Worm (Caenorhabditis elegans) whole organism, midembryonic: Measurements from ENCODE around the gene C36E8.4.
A peak's percentile ranks its signal among the peaks of the same experiment; 100 is the strongest.

ENCODE experiments used
- T22C8.4 ChIP-seq: fragments of 200-800 bp; sonication (Bioruptor generic); IDR thresholded peaks from 2 replicates; pipeline ENCODE4 v1.3.6; 2022; ENCODE audit warnings: missing genetic modification characterization, missing compliant biosample characterization
- cog-1 ChIP-seq: sonication (generic microtip); optimal IDR thresholded peaks from 2 replicates; lab custom pipeline; 2016; ENCODE audit warnings: missing genetic modification characterization, missing compliant biosample characterization
- flt-1 ChIP-seq: fragments of 200-800 bp; sonication (Bioruptor generic); IDR thresholded peaks from 2 replicates; pipeline ENCODE4 v1.3.6; 2022; ENCODE audit warnings: missing genetic modification characterization, missing compliant biosample characterization
- klf-2 ChIP-seq: fragments of 200-800 bp; sonication (Bioruptor generic); conservative IDR thresholded peaks from 2 replicates; pipeline ENCODE4 v1.3.6; 2022; ENCODE audit warnings: missing genetic modification reagents, missing genetic modification characterization, missing compliant biosample characterization
- med-1 ChIP-seq: sonication (generic microtip); optimal IDR thresholded peaks from 2 replicates; lab custom pipeline; 2017; ENCODE audit warnings: missing genetic modification characterization, mild to moderate bottlenecking, missing compliant biosample characterization, antibody characterized with exemption, missing genetic modification reagents; ENCODE audit not compliant: insufficient read depth
- ref-1 ChIP-seq: fragments of 200-800 bp; sonication (Bioruptor generic); conservative IDR thresholded peaks from 2 replicates; pipeline ENCODE4 v1.3.6; 2022; ENCODE audit warnings: missing genetic modification reagents, missing genetic modification characterization, missing compliant biosample characterization
- tab-1 ChIP-seq: fragments of 200-800 bp; sonication (Bioruptor generic); IDR thresholded peaks from 2 replicates; pipeline ENCODE4 v1.3.6; 2022; ENCODE audit warnings: missing genetic modification characterization, missing compliant biosample characterization
- ztf-23 ChIP-seq: fragments of 200-800 bp; sonication (Bioruptor generic); IDR thresholded peaks from 2 replicates; pipeline ENCODE4 v1.3.6; 2022; ENCODE audit warnings: missing genetic modification reagents, missing genetic modification characterization, missing compliant biosample characterization
- ztf-29 ChIP-seq: fragments of 200-800 bp; sonication (Bioruptor generic); IDR thresholded peaks from 2 replicates; pipeline ENCODE4 v1.3.6; 2022; ENCODE audit warnings: missing genetic modification reagents, missing genetic modification characterization, missing compliant biosample characterization

C36E8.4 gene

DNA sequence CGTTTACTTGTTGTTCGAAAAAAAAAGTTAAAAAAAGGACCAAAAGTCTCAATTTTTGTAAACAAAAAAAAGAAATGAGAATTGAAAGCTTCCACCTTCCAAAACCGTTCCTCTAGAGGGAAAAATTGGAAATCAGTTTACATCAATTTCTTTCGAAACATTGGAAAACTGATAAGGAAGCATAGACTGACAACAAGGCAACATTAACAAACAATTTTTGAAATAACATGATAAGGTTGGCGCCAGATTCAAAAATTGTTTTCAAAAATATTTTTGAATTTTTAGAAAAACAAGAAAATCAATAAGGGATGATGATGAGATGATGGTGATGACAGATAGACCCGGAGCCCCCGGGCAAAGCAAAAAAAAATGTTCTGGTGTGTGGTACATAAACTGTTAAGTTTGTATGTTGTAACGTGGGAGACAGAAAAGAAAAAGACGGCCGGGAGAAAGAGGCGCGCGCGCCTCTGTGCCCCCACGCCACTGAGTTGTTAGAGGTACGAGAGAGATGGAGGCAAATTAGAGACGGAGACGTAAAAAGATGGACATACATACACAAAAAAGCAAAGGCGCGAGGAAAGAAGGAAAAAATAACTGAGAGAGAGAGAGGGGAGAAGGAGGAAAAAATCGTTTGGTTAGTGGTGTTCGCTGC lies 32.0 kb upstream of the C36E8.4 start:
- TF ChIP-seq klf-2 (GFP tag; lab: Robert Waterston, UW) (no peak), flt-1 (GFP tag; lab: Robert Waterston, UW) (no peak), med-1 (GFP tag; lab: Kevin White, UChicago) (no peak), ztf-23 (no peak), ref-1 (GFP tag; lab: Robert Waterston, UW) (no peak), tab-1 (GFP tag; lab: Robert Waterston, UW) (no peak), T22C8.4 (GFP tag; lab: Robert Waterston, UW) (no peak), ztf-29 (GFP tag; lab: Robert Waterston, UW) (no peak), cog-1 (tag; lab: Kevin White, UChicago) (no peak)

DNA sequence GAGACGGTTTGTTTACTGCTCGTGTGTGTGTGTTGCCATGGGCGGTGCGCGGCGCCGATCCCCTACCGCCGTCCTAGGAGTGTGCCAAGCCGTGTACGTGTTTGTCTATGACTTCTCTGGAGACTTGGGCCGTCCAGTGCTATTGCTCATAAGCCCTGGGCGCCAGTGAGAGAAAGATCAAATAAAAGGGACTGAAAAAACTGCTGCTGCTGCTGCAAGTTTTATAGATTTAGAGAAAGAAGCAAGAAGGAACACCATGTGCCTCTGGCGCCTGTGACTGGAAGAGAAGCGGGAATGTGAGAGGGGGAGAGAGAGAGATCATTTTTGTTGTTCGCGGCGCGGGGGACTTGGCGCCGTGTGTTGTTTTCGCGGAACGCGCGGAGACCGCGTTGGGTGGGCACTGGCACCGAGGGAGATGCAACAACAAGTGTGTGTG lies 28.1 kb upstream of the C36E8.4 start:
- TF ChIP-seq ztf-23 = no peak

DNA sequence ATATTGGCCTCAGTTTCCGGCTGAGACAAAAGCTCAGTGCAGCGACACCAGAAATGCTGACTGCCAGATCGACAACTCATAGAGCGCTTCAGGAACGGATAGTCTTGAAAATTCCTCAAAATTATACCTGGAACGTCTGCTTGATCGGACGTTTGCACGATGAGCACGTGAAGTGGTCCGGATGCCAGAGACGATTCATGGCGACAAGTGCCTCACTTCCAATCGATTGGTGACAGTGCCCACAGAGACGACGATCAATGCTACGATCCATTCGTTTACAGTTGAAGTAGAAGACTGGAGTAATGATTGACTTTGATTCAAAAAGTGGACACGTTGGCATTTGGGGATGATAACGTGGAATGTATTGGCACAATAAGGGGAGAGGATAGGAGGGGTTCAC lies 25.8 kb upstream of the C36E8.4 start, which contains the start of gene Y1A5A.1:
Gene Y1A5A.1 (minus strand): TSS at position 294 of the 400 bp plus-strand sequence.
- TF ChIP-seq ref-1 (GFP tag; lab: Robert Waterston, UW) (no peak), tab-1 (GFP tag; lab: Robert Waterston, UW) (no peak), med-1 (GFP tag; lab: Kevin White, UChicago) (no peak)

DNA sequence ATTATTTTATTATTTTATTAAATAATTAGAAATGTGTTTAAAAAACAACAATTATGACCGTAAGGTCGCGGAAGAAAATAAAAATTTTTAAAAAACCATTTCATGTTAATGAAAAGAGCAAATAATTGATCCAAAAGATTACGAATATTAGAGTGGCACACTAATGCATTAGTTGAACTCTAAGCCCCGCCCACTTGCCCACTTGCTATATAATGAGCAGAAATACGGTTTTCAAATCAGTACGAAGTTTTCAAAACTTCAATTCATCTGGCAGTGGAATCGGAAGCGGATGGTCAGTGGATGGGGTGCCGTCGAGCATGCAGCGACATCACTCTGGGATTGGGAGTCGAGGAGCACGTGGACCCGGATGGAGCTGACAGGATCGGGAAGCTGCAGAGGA lies 24.4 kb upstream of the C36E8.4 start, which contains the start of gene C36E8.6:
Gene C36E8.6 (plus strand): TSS at position 301 of the 400 bp plus-strand sequence.
- TF ChIP-seq klf-2 (GFP tag; lab: Robert Waterston, UW) (no peak), ref-1 (GFP tag; lab: Robert Waterston, UW) (no peak), med-1 (GFP tag; lab: Kevin White, UChicago) (no peak), tab-1 (GFP tag; lab: Robert Waterston, UW) (no peak), cog-1 (tag; lab: Kevin White, UChicago) (no peak), T22C8.4 (GFP tag; lab: Robert Waterston, UW) (no peak), flt-1 (GFP tag; lab: Robert Waterston, UW) (no peak), ztf-23 (no peak), ztf-29 (GFP tag; lab: Robert Waterston, UW) (no peak)

DNA sequence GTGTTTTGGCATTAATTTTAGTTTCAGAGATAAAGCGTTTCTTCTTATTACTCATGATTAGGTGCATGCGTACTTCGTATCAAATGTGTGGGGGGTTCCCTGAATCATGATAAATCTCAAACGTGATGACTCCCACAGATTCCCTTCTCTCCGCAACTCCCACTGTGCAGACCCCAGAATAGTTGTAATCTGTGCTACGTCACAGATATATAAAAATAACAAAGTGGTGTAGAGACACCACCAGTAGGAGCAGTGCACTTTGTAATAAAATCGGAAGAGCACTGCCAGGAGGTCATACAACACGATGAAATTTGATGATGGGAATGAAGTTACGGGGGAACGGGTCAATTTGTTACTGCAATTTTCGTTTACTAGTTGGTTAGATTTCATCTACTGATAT lies 20.8 kb upstream of the C36E8.4 start:
- TF ChIP-seq ref-1 (GFP tag; lab: Robert Waterston, UW) (no peak), med-1 (GFP tag; lab: Kevin White, UChicago) (no peak), cog-1 (tag; lab: Kevin White, UChicago) (no peak), tab-1 (GFP tag; lab: Robert Waterston, UW) (no peak), ztf-23 (no peak)

DNA sequence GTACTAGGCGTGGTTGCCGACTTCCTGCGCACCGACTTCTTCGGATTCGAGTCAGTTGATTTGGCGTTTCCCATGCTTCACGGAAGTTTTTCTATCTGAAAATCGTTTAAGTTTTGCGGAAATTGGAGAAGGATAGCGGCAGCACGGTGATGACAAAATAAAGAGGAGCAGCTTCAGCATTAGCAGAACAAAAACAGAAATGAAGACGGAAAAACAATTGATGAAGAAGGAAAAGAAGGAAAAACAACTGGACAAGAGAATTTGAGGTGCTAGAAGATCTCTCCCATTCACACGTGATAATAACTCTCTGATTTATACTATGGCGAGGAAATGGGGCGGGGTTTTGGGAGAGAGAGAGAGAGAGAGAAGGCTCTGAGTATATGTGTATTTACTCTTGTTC lies 20.0 kb upstream of the C36E8.4 start, which contains the start of gene glb-11:
Gene glb-11 (minus strand): TSS at position 101 of the 400 bp plus-strand sequence.
- TF ChIP-seq tab-1 (GFP tag; lab: Robert Waterston, UW) = no peak
- TF ChIP-seq flt-1 (GFP tag; lab: Robert Waterston, UW) = no peak
- no peak for TF ChIP-seq med-1 (GFP tag; lab: Kevin White, UChicago)
- TF ChIP-seq T22C8.4 (GFP tag; lab: Robert Waterston, UW) = no peak
- TF ChIP-seq ztf-23 = no peak
- TF ChIP-seq cog-1 (tag; lab: Kevin White, UChicago) = no peak
- no peak for TF ChIP-seq ref-1 (GFP tag; lab: Robert Waterston, UW)
- TF ChIP-seq ztf-29 (GFP tag; lab: Robert Waterston, UW) = no peak
- TF ChIP-seq klf-2 (GFP tag; lab: Robert Waterston, UW) = no peak

DNA sequence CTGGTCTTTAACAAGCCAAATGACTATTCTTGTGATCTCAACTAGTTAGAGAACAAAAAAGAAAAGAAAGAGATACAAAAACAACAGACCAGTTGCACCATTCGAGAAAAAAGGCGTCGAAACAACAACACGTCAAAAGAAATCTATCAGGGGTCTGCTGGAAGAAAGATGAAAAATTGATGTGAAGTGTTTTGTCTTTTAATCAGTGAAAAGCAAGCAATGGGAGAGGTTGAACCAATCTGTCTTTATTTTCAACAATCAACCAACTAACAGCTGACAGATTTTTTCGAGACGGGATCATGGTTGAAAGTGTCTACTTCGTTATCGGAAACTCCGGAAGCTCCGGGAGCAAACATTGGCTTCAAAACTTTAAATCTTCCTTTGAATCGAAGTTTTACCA lies 17.7 kb upstream of the C36E8.4 start:
- TF ChIP-seq med-1 (GFP tag; lab: Kevin White, UChicago) (no peak), ztf-29 (GFP tag; lab: Robert Waterston, UW) (no peak), ztf-23 (no peak), klf-2 (GFP tag; lab: Robert Waterston, UW) (no peak), ref-1 (GFP tag; lab: Robert Waterston, UW) (no peak), flt-1 (GFP tag; lab: Robert Waterston, UW) (no peak), tab-1 (GFP tag; lab: Robert Waterston, UW) (no peak), T22C8.4 (GFP tag; lab: Robert Waterston, UW) (no peak), cog-1 (tag; lab: Kevin White, UChicago) (no peak)

DNA sequence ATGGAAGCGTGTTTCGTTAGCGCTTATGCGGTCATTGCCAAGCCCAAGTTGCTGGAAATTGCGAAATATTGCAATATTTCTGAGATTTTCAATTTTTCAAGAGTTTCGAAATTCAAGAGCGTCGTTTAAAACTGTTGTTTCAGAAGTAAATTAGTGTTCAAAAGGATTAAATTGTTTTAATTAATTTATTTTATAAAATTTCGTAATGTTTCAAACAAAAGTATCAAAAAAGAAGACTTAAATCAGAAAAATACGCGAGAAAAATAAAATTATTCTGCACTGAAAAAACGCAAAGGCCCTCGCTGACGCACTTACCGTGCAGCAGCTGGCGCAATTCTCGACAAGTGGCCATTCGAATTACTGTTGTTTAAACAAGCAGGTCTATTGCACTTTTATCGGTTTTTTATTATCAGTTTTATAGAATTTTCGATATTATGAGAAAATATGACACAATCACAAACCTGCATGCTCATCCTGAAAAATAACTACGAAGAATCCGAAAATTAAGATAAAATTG lies 8.0 kb upstream of the C36E8.4 start, which contains the start of gene tif-1A:
Gene tif-1A (minus strand): TSS at position 51 of the 517 bp plus-strand sequence.
- peak; percentile 81 for TF ChIP-seq flt-1 (GFP tag; lab: Robert Waterston, UW)
- no peak for TF ChIP-seq T22C8.4 (GFP tag; lab: Robert Waterston, UW)
- peak; percentile 53 for TF ChIP-seq cog-1 (tag; lab: Kevin White, UChicago)
- 0 out of 2 replicates have a peak, but pooled peaks have one; percentile 19 for TF ChIP-seq ztf-23
- TF ChIP-seq tab-1 (GFP tag; lab: Robert Waterston, UW) = no peak
- no peak for TF ChIP-seq klf-2 (GFP tag; lab: Robert Waterston, UW)
- TF ChIP-seq med-1 (GFP tag; lab: Kevin White, UChicago) = no peak

DNA sequence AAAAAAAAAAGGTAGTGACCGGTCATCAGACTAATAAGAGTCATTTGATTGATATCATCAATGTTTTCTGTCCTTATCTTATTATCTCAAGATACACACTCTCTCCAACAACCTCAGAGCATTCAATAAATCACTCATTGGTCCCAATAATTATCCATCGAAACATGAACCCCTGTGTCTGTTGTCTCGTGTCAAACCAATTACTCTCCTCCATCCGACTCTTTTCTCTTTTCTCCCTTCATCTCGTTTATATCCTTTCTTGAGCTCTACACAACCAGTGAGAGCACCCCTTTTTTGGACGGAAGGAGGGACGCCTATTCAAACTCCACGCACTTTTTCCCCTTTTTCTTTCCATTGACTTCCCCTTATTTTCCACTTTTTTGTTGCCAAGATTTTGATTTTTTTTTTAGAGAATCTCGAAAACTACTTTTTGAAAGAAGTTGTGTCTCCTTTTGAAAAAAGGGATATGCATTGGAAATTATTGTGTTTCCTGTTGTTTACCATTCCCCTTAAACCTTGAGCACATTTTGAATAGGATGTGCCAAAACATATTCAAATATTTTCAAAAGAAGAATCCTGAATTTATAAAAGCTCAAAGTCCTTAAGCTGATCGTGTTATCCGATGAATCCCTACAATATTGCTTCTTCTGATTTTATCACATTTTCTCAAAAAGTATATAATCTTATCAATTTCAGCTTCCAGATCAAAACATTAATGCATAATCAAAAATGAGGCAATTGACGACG lies 6.5 kb upstream of the C36E8.4 start, which contains the start of gene pxd-1:
Gene pxd-1 (plus strand): TSS at position 697 of the 747 bp plus-strand sequence.
- TF ChIP-seq flt-1 (GFP tag; lab: Robert Waterston, UW) (no peak), ztf-29 (GFP tag; lab: Robert Waterston, UW) (no peak), klf-2 (GFP tag; lab: Robert Waterston, UW) (no peak), tab-1 (GFP tag; lab: Robert Waterston, UW) (no peak), med-1 (GFP tag; lab: Kevin White, UChicago) (no peak), ztf-23 (no peak), T22C8.4 (GFP tag; lab: Robert Waterston, UW) (no peak), ref-1 (GFP tag; lab: Robert Waterston, UW) (no peak), cog-1 (tag; lab: Kevin White, UChicago) (no peak)
